Worm (Caenorhabditis elegans) whole organism, young adult: ENCODE measurements around the gene K07E3.4.
A peak's percentile ranks its signal among the peaks of the same experiment; 100 is the strongest.

ENCODE experiments used
- C06A6.2 ChIP-seq: fragments of 200-800 bp; sonication (Bioruptor generic); conservative IDR thresholded peaks from 2 replicates; pipeline ENCODE4 v1.3.6; 2022; ENCODE audit warnings: missing genetic modification characterization, missing compliant biosample characterization
- F22D6.2 ChIP-seq: sonication (generic microtip); optimal IDR thresholded peaks from 2 replicates; lab custom pipeline; 2016; ENCODE audit warnings: mild to moderate bottlenecking, missing genetic modification characterization, missing compliant biosample characterization
- F33H1.4 ChIP-seq: fragments of 200-800 bp; sonication (Bioruptor generic); IDR thresholded peaks from 2 replicates; pipeline ENCODE4 v1.3.6; 2022; ENCODE audit warnings: missing genetic modification reagents, missing genetic modification characterization, missing compliant biosample characterization
- F37B4.10 ChIP-seq: fragments of 200-800 bp; sonication (Bioruptor generic); IDR thresholded peaks from 2 replicates; pipeline ENCODE4 v1.3.6; 2022; ENCODE audit warnings: missing genetic modification characterization, missing compliant biosample characterization
- F49E8.2 ChIP-seq: sonication (generic microtip); optimal IDR thresholded peaks from 3 replicates; lab custom pipeline; 2017; ENCODE audit warnings: missing genetic modification characterization, mild to moderate bottlenecking, missing compliant biosample characterization, antibody characterized with exemption, moderate library complexity; ENCODE audit not compliant: insufficient read depth
- K11D2.4 ChIP-seq: fragments of 200-800 bp; sonication (Bioruptor generic); IDR thresholded peaks from 2 replicates; pipeline ENCODE4 v1.3.6; 2022; ENCODE audit warnings: missing genetic modification reagents, missing genetic modification characterization, missing compliant biosample characterization
- T26A5.8 ChIP-seq: sonication (generic microtip); optimal IDR thresholded peaks from 2 replicates; lab custom pipeline; 2016; ENCODE audit warnings: missing genetic modification characterization, missing compliant biosample characterization
- Y53F4B.3 ChIP-seq: fragments of 200-800 bp; sonication (Bioruptor generic); IDR thresholded peaks from 2 replicates; pipeline ENCODE4 v1.3.6; 2022; ENCODE audit warnings: missing genetic modification reagents, missing genetic modification characterization, missing compliant biosample characterization
- Y56A3A.18 ChIP-seq: fragments of 200-800 bp; sonication (Bioruptor generic); IDR thresholded peaks from 2 replicates; pipeline ENCODE4 v1.3.6; 2022; ENCODE audit warnings: missing genetic modification reagents, missing genetic modification characterization, missing compliant biosample characterization
- Y67H2A.10 ChIP-seq: fragments of 200-800 bp; sonication (Bioruptor generic); conservative IDR thresholded peaks from 2 replicates; pipeline ENCODE4 v1.3.6; 2022; ENCODE audit warnings: missing genetic modification reagents, missing genetic modification characterization, missing compliant biosample characterization
- akir-1 ChIP-seq: fragments of 200-800 bp; sonication (Bioruptor generic); optimal IDR thresholded peaks from 2 replicates; lab custom pipeline; 2018; ENCODE audit warnings: mild to moderate bottlenecking, missing genetic modification characterization, moderate library complexity, missing compliant biosample characterization
- aptf-3 ChIP-seq: fragments of 200-800 bp; sonication (Bioruptor generic); IDR thresholded peaks from 2 replicates; pipeline ENCODE4 v1.3.6; 2022; ENCODE audit warnings: missing genetic modification characterization, missing compliant biosample characterization
- athp-1 ChIP-seq: sonication (generic microtip); optimal IDR thresholded peaks from 2 replicates; lab custom pipeline; 2017; ENCODE audit warnings: mild to moderate bottlenecking, missing genetic modification characterization, missing compliant biosample characterization
- attf-5 ChIP-seq: fragments of 200-800 bp; sonication (Bioruptor generic); optimal IDR thresholded peaks from 2 replicates; lab custom pipeline; 2018; ENCODE audit warnings: mild to moderate bottlenecking, missing genetic modification characterization, missing compliant biosample characterization
- ccch-3 ChIP-seq: fragments of 200-800 bp; sonication (Bioruptor generic); optimal IDR thresholded peaks from 2 replicates; lab custom pipeline; 2018; ENCODE audit warnings: mild to moderate bottlenecking, missing genetic modification characterization, missing compliant biosample characterization
- cebp-1 ChIP-seq, 2 experiments: fragments of 200-800 bp in 1 of 2; sonication (Bioruptor generic) in 1 of 2; sonication (generic microtip) in 1 of 2; IDR thresholded peaks in 1 of 2; optimal IDR thresholded peaks in 1 of 2; 2 replicates each; pipeline versions ENCODE4 v1.3.6 to Lab custom; 2017 to 2022; ENCODE audit warnings: missing compliant biosample characterization in 2 of 2, missing genetic modification characterization in 2 of 2, mild to moderate bottlenecking in 1 of 2, missing genetic modification reagents in 1 of 2, moderate library complexity in 1 of 2
- ceh-100 ChIP-seq: fragments of 200-800 bp; sonication (Bioruptor generic); IDR thresholded peaks from 2 replicates; pipeline ENCODE4 v1.3.6; 2022; ENCODE audit warnings: missing genetic modification reagents, missing genetic modification characterization, missing compliant biosample characterization
- ceh-27 ChIP-seq: fragments of 200-800 bp; sonication (Bioruptor generic); optimal IDR thresholded peaks from 2 replicates; lab custom pipeline; 2018; ENCODE audit warnings: mild to moderate bottlenecking, missing genetic modification characterization, moderate library complexity, missing compliant biosample characterization
- chd-7 ChIP-seq: sonication (generic microtip); optimal IDR thresholded peaks from 2 replicates; lab custom pipeline; 2016; ENCODE audit warnings: mild to moderate bottlenecking, missing genetic modification characterization, moderate library complexity, missing compliant biosample characterization
- egrh-3 ChIP-seq: fragments of 200-800 bp; sonication (Bioruptor generic); IDR thresholded peaks from 2 replicates; pipeline ENCODE4 v1.3.6; 2022; ENCODE audit warnings: missing genetic modification reagents, missing genetic modification characterization, missing compliant biosample characterization
- fkh-3 ChIP-seq: sonication (generic microtip); optimal IDR thresholded peaks from 2 replicates; lab custom pipeline; 2016; ENCODE audit warnings: mild to moderate bottlenecking, missing genetic modification characterization, missing compliant biosample characterization
- hmg-1.2 ChIP-seq: fragments of 200-800 bp; sonication (Bioruptor generic); IDR thresholded peaks from 2 replicates; pipeline ENCODE4 v1.3.6; 2022; ENCODE audit warnings: missing genetic modification reagents, missing genetic modification characterization, missing compliant biosample characterization
- let-607 ChIP-seq, 2 experiments: fragments of 200-800 bp in 1 of 2; sonication (Bioruptor generic) in 1 of 2; sonication (generic microtip) in 1 of 2; optimal IDR thresholded peaks; 2 replicates each; lab custom pipeline; 2016 to 2018; ENCODE audit warnings: mild to moderate bottlenecking in 2 of 2, missing compliant biosample characterization in 2 of 2, missing genetic modification characterization in 2 of 2, moderate library complexity in 2 of 2, missing genotype in 1 of 2
- lin-35 ChIP-seq, 3 experiments: fragments of 150-350 bp in 2 of 3; sonication (generic microtip) in 1 of 3; optimal IDR thresholded peaks; 2 replicates each; lab custom pipeline; 2014 to 2018; ENCODE audit warnings: missing biosample characterization in 3 of 3, missing genetic modification characterization in 3 of 3, missing genetic modification reagents in 3 of 3
- lin-40 ChIP-seq: sonication (generic microtip); optimal IDR thresholded peaks from 2 replicates; lab custom pipeline; 2016; ENCODE audit warnings: missing genetic modification characterization, mild to moderate bottlenecking, missing compliant biosample characterization, missing genotype, missing genetic modification reagents
- lin-54 ChIP-seq: fragments of 200-800 bp; sonication (Bioruptor generic); optimal IDR thresholded peaks from 2 replicates; lab custom pipeline; 2018; ENCODE audit warnings: mild to moderate bottlenecking, missing genetic modification characterization, missing compliant biosample characterization
- madf-3 ChIP-seq: fragments of 200-800 bp; sonication (Bioruptor generic); IDR thresholded peaks from 2 replicates; pipeline ENCODE4 v1.3.6; 2022; ENCODE audit warnings: missing genetic modification reagents, missing genetic modification characterization, missing compliant biosample characterization
- madf-6 ChIP-seq: fragments of 200-800 bp; sonication (Bioruptor generic); IDR thresholded peaks from 2 replicates; pipeline ENCODE4 v1.3.6; 2022; ENCODE audit warnings: missing genetic modification reagents, missing genetic modification characterization, missing compliant biosample characterization
- mes-4 ChIP-seq: sonication (generic microtip); optimal IDR thresholded peaks from 2 replicates; lab custom pipeline; 2016; ENCODE audit warnings: missing genotype, missing genetic modification characterization, missing compliant biosample characterization
- nfya-1 ChIP-seq: sonication (generic microtip); optimal IDR thresholded peaks from 2 replicates; lab custom pipeline; 2017; ENCODE audit warnings: antibody characterized with exemption, missing compliant biosample characterization, missing genetic modification characterization, borderline replicate concordance; ENCODE audit not compliant: insufficient read depth
- nfya-2 ChIP-seq: fragments of 200-800 bp; sonication (Bioruptor generic); IDR thresholded peaks from 2 replicates; pipeline ENCODE4 v1.3.6; 2022; ENCODE audit warnings: missing genetic modification reagents, missing genetic modification characterization, missing compliant biosample characterization
- nfyb-1 ChIP-seq: fragments of 200-800 bp; sonication (Bioruptor generic); IDR thresholded peaks from 2 replicates; pipeline ENCODE4 v1.3.6; 2022; ENCODE audit warnings: missing genetic modification reagents, missing genetic modification characterization, missing compliant biosample characterization
- nhr-27 ChIP-seq: fragments of 200-800 bp; sonication (Bioruptor generic); optimal IDR thresholded peaks from 2 replicates; lab custom pipeline; 2018; ENCODE audit warnings: mild to moderate bottlenecking, missing genetic modification characterization, moderate library complexity, missing compliant biosample characterization
- nhr-80 ChIP-seq: sonication (generic microtip); optimal IDR thresholded peaks from 2 replicates; lab custom pipeline; 2016; ENCODE audit warnings: missing genetic modification characterization, missing compliant biosample characterization
- nhr-90 ChIP-seq: sonication (generic microtip); optimal IDR thresholded peaks from 2 replicates; lab custom pipeline; 2016; ENCODE audit warnings: missing genotype, mild to moderate bottlenecking, missing genetic modification characterization, missing compliant biosample characterization
- pbrm-1 ChIP-seq: fragments of 200-800 bp; sonication (Bioruptor generic); IDR thresholded peaks from 2 replicates; pipeline ENCODE4 v1.3.6; 2022; ENCODE audit warnings: missing genetic modification reagents, missing genetic modification characterization, missing compliant biosample characterization
- repo-1 ChIP-seq: sonication (generic microtip); optimal IDR thresholded peaks from 2 replicates; lab custom pipeline; 2017; ENCODE audit warnings: mild to moderate bottlenecking, missing genetic modification characterization, missing compliant biosample characterization
- rpc-1 ChIP-seq, 2 experiments: fragments of 150-350 bp in 1 of 2; sonication (generic microtip) in 1 of 2; optimal IDR thresholded peaks; 2 replicates each; lab custom pipeline; 2014 to 2018; ENCODE audit warnings: missing biosample characterization in 1 of 2, missing genetic modification characterization in 1 of 2, missing genetic modification reagents in 1 of 2, missing genotype in 1 of 2
- snpc-1.1 ChIP-seq: sonication (generic microtip); optimal IDR thresholded peaks from 2 replicates; lab custom pipeline; 2017; ENCODE audit warnings: missing genetic modification characterization, mild to moderate bottlenecking, missing compliant biosample characterization, antibody characterized with exemption, moderate library complexity, missing genotype, missing genetic modification reagents; ENCODE audit not compliant: insufficient read depth
- somi-1 ChIP-seq: fragments of 200-800 bp; sonication (Bioruptor generic); optimal IDR thresholded peaks from 2 replicates; lab custom pipeline; 2018; ENCODE audit warnings: mild to moderate bottlenecking, missing genetic modification characterization, missing compliant biosample characterization
- tlf-1 ChIP-seq: fragments of 200-800 bp; sonication (Bioruptor generic); optimal IDR thresholded peaks from 2 replicates; lab custom pipeline; 2018; ENCODE audit warnings: mild to moderate bottlenecking, missing genetic modification characterization, missing compliant biosample characterization
- unc-130 ChIP-seq: sonication (generic microtip); optimal IDR thresholded peaks from 2 replicates; lab custom pipeline; 2016; ENCODE audit warnings: missing genetic modification reagents, missing genetic modification characterization, missing compliant biosample characterization
- unc-62 ChIP-seq: fragments of 150-350 bp; optimal IDR thresholded peaks from 2 replicates; lab custom pipeline; 2014; ENCODE audit warnings: missing biosample characterization, missing genetic modification reagents, missing genetic modification characterization
- ztf-22 ChIP-seq: fragments of 200-800 bp; sonication (Bioruptor generic); optimal IDR thresholded peaks from 2 replicates; lab custom pipeline; 2018; ENCODE audit warnings: mild to moderate bottlenecking, missing genetic modification characterization, moderate library complexity, missing compliant biosample characterization
- ztf-28 ChIP-seq: fragments of 200-800 bp; sonication (Bioruptor generic); IDR thresholded peaks from 2 replicates; pipeline ENCODE4 v1.3.6; 2022; ENCODE audit warnings: missing genetic modification reagents, missing genetic modification characterization, missing compliant biosample characterization
- ztf-6 ChIP-seq: fragments of 200-800 bp; sonication (Bioruptor generic); IDR thresholded peaks from 2 replicates; pipeline ENCODE4 v1.3.6; 2022; ENCODE audit warnings: missing genetic modification reagents, missing genetic modification characterization, missing compliant biosample characterization

K07E3.4 gene

ce11 chrX:8109531-8109930, 25.7 kb upstream of the K07E3.4 start (continued):
- no peak for TF ChIP-seq F33H1.4 (GFP tag; lab: Robert Waterston, UW)
- TF ChIP-seq ztf-6 (GFP tag; lab: Robert Waterston, UW) = no peak
- no peak for TF ChIP-seq mes-4
- TF ChIP-seq unc-130 (GFP tag; lab: Kevin White, UChicago) = no peak
- no peak for TF ChIP-seq madf-3
- TF ChIP-seq let-607 (tag; optimal IDR thresholded peaks at IDR 0.05; lab: Kevin White, UChicago) = peak in 1 of 2 experiments; percentile 28
- no peak for TF ChIP-seq K11D2.4 (GFP tag; lab: Robert Waterston, UW)
- no peak for TF ChIP-seq aptf-3 (GFP tag; lab: Robert Waterston, UW)
- no peak for TF ChIP-seq nhr-27 (tag; lab: Kevin White, UChicago)
- TF ChIP-seq athp-1 (tag; lab: Kevin White, UChicago) = no peak
- TF ChIP-seq cebp-1 (GFP tag; IDR thresholded peaks at IDR 0.05; lab: Robert Waterston, UW) = no peak
- no peak for TF ChIP-seq cebp-1 (tag; optimal IDR thresholded peaks at IDR 0.05; lab: Kevin White, UChicago)
- TF ChIP-seq nhr-80 = peak; percentile 35
- TF ChIP-seq Y56A3A.18 = no peak
- peak; percentile 10 for TF ChIP-seq ceh-27 (GFP tag; lab: Kevin White, UChicago)
- no peak for TF ChIP-seq Y53F4B.3 (GFP tag; lab: Robert Waterston, UW)
- no peak for TF ChIP-seq ztf-22 (GFP tag; lab: Kevin White, UChicago)
- no peak for TF ChIP-seq nfya-2
- TF ChIP-seq madf-6 (GFP tag; lab: Robert Waterston, UW) = no peak
- TF ChIP-seq lin-40 = peak; percentile 44
- TF ChIP-seq T26A5.8 (tag; lab: Kevin White, UChicago) = no peak
- TF ChIP-seq, all 124 proteins: peak for 8

ce11 chrX:8107921-8108320, 24.1 kb upstream of the K07E3.4 start, which contains the start of gene K07E3.9:
K07E3.9 (plus strand) TSS chrX:8108221.
- TF ChIP-seq F22D6.2 (no peak), mes-4 (no peak), attf-5 (GFP tag; lab: Kevin White, UChicago) (no peak), nhr-90 (tag; lab: Kevin White, UChicago) (no peak), nfya-1 (tag; lab: Kevin White, UChicago) (no peak), hmg-1.2 (GFP tag; lab: Robert Waterston, UW) (no peak), egrh-3 (GFP tag; lab: Robert Waterston, UW) (no peak), ccch-3 (no peak), ceh-100 (no peak), lin-54 (GFP tag; lab: Kevin White, UChicago) (no peak), C06A6.2 (GFP tag; lab: Robert Waterston, UW) (no peak), ztf-28 (GFP tag; lab: Robert Waterston, UW) (no peak), akir-1 (GFP tag; lab: Kevin White, UChicago) (no peak), somi-1 (GFP tag; lab: Kevin White, UChicago) (no peak)

- no peak for TF ChIP-seq egrh-3 (GFP tag; lab: Robert Waterston, UW)
- no peak for TF ChIP-seq F37B4.10 (GFP tag; lab: Robert Waterston, UW)
- no peak for TF ChIP-seq nfyb-1 (GFP tag; lab: Robert Waterston, UW)
- TF ChIP-seq chd-7 (tag; lab: Kevin White, UChicago) = no peak
- TF ChIP-seq F49E8.2 (tag; lab: Kevin White, UChicago) = no peak
- no peak for TF ChIP-seq snpc-1.1
- TF ChIP-seq tlf-1 (GFP tag; lab: Kevin White, UChicago) = no peak
- no peak for TF ChIP-seq pbrm-1 (GFP tag; lab: Robert Waterston, UW)
- no peak for TF ChIP-seq lin-35 (GFP tag; optimal IDR thresholded peaks at IDR 0.05; lab: Kevin White, UChicago)
- no peak for TF ChIP-seq rpc-1 (optimal IDR thresholded peaks at IDR 0.05; lab: Kevin White, UChicago)
- TF ChIP-seq rpc-1 (tag; optimal IDR thresholded peaks at IDR 0.05; lab: Kevin White, UChicago) = no peak
- peak; percentile 8 for TF ChIP-seq nhr-80
- TF ChIP-seq fkh-3 (tag; lab: Kevin White, UChicago) = no peak
- TF ChIP-seq unc-62 (GFP tag; lab: Kevin White, UChicago) = no peak
- no peak for TF ChIP-seq repo-1 (tag; lab: Kevin White, UChicago)
- no peak for TF ChIP-seq Y67H2A.10
- peak; percentile 63; the same call in 1 of the 2 replicates for TF ChIP-seq hmg-1.2 (GFP tag; lab: Robert Waterston, UW)
These were observed 20.1 kb upstream of the K07E3.4 start, which contains the start of gene K07E3.2 for ce11 chrX:8103899-8104298. K07E3.2 (plus strand) TSS chrX:8104298.
